Worm (Caenorhabditis elegans): ENCODE results near the gene F16G10.6.

- TF ChIP-seq egl-27 (tag; optimal IDR thresholded peaks at IDR 0.05) (no peak), unc-62 (GFP tag; optimal IDR thresholded peaks at IDR 0.05 in 1 of 2) (no peak), unc-62 (tag; optimal IDR thresholded peaks at IDR 0.05) (no peak), unc-130 (GFP tag; optimal IDR thresholded peaks at IDR 0.05) (no peak), Y105C5A.15 (GFP tag; IDR thresholded peaks at IDR 0.05) (no peak), daf-8 (GFP tag; IDR thresholded peaks at IDR 0.05) (no peak)
Measured at ce11 chrII:2421905-2422304, 44.3 kb upstream of the F16G10.6 start, which contains the start of gene F42G2.2.

Measured in whole organism, L4 larva.